Fruit fly (Drosophila melanogaster): ENCODE results near the gene NUCB1.
A peak's percentile ranks its signal among the peaks of the same experiment; 100 is the strongest.

Gene NUCB1

DNA sequence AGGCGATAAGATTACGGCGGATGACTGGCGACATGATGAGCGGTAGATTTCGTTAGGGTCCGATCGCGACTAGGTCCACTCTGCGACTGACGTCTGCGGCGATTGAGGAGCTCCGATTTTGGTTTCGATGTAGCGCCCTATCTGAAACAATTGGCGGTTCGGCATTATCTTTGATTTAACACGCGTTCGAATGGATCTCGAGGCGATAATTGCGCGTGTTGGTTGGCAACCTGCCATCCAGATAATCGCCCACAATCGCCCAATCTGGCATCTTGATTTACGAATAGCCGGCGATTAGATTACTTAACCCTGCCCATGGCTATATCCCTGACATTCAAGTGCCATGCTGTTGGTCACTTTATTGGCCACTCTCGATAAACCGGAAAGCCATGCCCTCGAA, 47.8 kb downstream of the NUCB1 start (continued):
- TF ChIP-seq nmo (GFP tag; optimal IDR thresholded peaks at IDR 0.05) (no peak), zen (tag; optimal IDR thresholded peaks at IDR 0.05) (no peak), sisA (GFP tag; IDR thresholded peaks at IDR 0.05) (no peak), eve (GFP tag; optimal IDR thresholded peaks at IDR 0.05) (no peak), CG3407 (GFP tag; optimal IDR thresholded peaks at IDR 0.05) (no peak), CG15601 (tag; optimal IDR thresholded peaks at IDR 0.05) (no peak), CG6765 (GFP tag; optimal IDR thresholded peaks at IDR 0.05) (no peak), CG34376 (GFP tag; optimal IDR thresholded peaks at IDR 0.05) (peak; percentile 92), CG12659 (GFP tag; optimal IDR thresholded peaks at IDR 0.05) (no peak), grn (GFP tag; optimal IDR thresholded peaks at IDR 0.05) (peak; percentile 99), ind (GFP tag; optimal IDR thresholded peaks at IDR 0.05) (no peak), Jarid2 (GFP tag; optimal IDR thresholded peaks at IDR 0.05) (peak; percentile 2), CG10543 (GFP tag; optimal IDR thresholded peaks at IDR 0.05) (peak; percentile 53), HmgZ (tag; optimal IDR thresholded peaks at IDR 0.05) (peak; percentile 22), CG5180 (GFP tag; optimal IDR thresholded peaks at IDR 0.05) (no peak), so (GFP tag; IDR thresholded peaks at IDR 0.05) (no peak), lab (GFP tag; optimal IDR thresholded peaks at IDR 0.05) (peak; percentile 11), CG1647 (GFP tag; optimal IDR thresholded peaks at IDR 0.05) (no peak), TFAM (GFP tag; optimal IDR thresholded peaks at IDR 0.05) (no peak), GATAe (GFP tag; conservative IDR thresholded peaks at IDR 0.05) (peak; percentile 88), BtbVII (GFP tag; optimal IDR thresholded peaks at IDR 0.05) (peak; percentile 5), pros (GFP tag; optimal IDR thresholded peaks at IDR 0.05) (no peak), gsb-n (tag; optimal IDR thresholded peaks at IDR 0.05) (no peak), cwo (GFP tag; optimal IDR thresholded peaks at IDR 0.05) (peak; percentile 83), chinmo (GFP tag; IDR thresholded peaks at IDR 0.05; ENCODE audit: partially characterized antibody) (0 out of 4 replicates have a peak, but pooled peaks have one; percentile 49), Hr3 (GFP tag; optimal IDR thresholded peaks at IDR 0.05) (no peak), tll (GFP tag; optimal IDR thresholded peaks at IDR 0.05) (no peak), grau (tag; optimal IDR thresholded peaks at IDR 0.05) (no peak), usp (GFP tag; optimal IDR thresholded peaks at IDR 0.05) (no peak), ham (GFP tag; IDR thresholded peaks at IDR 0.05) (no peak), wor (GFP tag; IDR thresholded peaks at IDR 0.05) (no peak), CG7271 (tag; optimal IDR thresholded peaks at IDR 0.05) (no peak), exex (tag; optimal IDR thresholded peaks at IDR 0.05) (peak; percentile 96), CG13894 (tag; optimal IDR thresholded peaks at IDR 0.05) (no peak), CG16815 (GFP tag; optimal IDR thresholded peaks at IDR 0.05) (no peak), Hey (tag; optimal IDR thresholded peaks at IDR 0.05) (peak; percentile 91), CG8359 (GFP tag; optimal IDR thresholded peaks at IDR 0.05; ENCODE audit: borderline replicate concordance) (no peak), B-H1 (GFP tag; IDR thresholded peaks at IDR 0.05) (no peak), cg (GFP tag; optimal IDR thresholded peaks at IDR 0.05) (no peak), Hmr (GFP tag; optimal IDR thresholded peaks at IDR 0.05) (peak; percentile 12), crc (GFP tag; optimal IDR thresholded peaks at IDR 0.05) (no peak), sc (optimal IDR thresholded peaks at IDR 0.05) (no peak), sc (GFP tag; optimal IDR thresholded peaks at IDR 0.05) (no peak), CG18262 (tag; optimal IDR thresholded peaks at IDR 0.05) (no peak), CG4360 (GFP tag; IDR thresholded peaks at IDR 0.05) (no peak), CG42726 (GFP tag; IDR thresholded peaks at IDR 0.05; ENCODE audit: partially characterized antibody) (no peak), CG7786 (GFP tag; optimal IDR thresholded peaks at IDR 0.05) (no peak), CG18599 (GFP tag; optimal IDR thresholded peaks at IDR 0.05) (peak; percentile 56), unc-4 (GFP tag; IDR thresholded peaks at IDR 0.05; ENCODE audit: partially characterized antibody) (no peak), Side (GFP tag; optimal IDR thresholded peaks at IDR 0.05) (no peak)

All from whole organism, embryonic.